Worm (Caenorhabditis elegans) whole organism, late embryonic: Measurements from ENCODE around the gene tbc-12.

Source experiments
- ceh-18 ChIP-seq: sonication (generic microtip); optimal IDR thresholded peaks from 2 replicates; lab custom pipeline; 2016; ENCODE audit warnings: missing genetic modification characterization, missing compliant biosample characterization
- nhr-11 ChIP-seq: fragments of 150-350 bp; optimal IDR thresholded peaks from 2 replicates; lab custom pipeline; 2014; ENCODE audit warnings: missing biosample characterization, missing genetic modification characterization
- syd-9 ChIP-seq: sonication (generic microtip); optimal IDR thresholded peaks from 2 replicates; lab custom pipeline; 2016; ENCODE audit warnings: mild to moderate bottlenecking, missing genetic modification characterization, moderate library complexity, missing compliant biosample characterization

ce11 chrX:2580524-2580981 lies 48.3 kb upstream of the tbc-12 start, which contains the start of gene H01M10.1:
- TF ChIP-seq syd-9 (tag; lab: Kevin White, UChicago) (no peak), ceh-18 (no peak), nhr-11 (tag; lab: Kevin White, UChicago) (no peak)
